Fruit fly (Drosophila melanogaster) whole organism, adult: ENCODE results near the gene CG17917.
A peak's percentile ranks its signal among the peaks of the same experiment; 100 is the strongest.

Source experiments
- CG11617 ChIP-seq: fragments of 200-800 bp; sonication (Bioruptor generic); optimal IDR thresholded peaks from 2 replicates; lab custom pipeline; 2017; ENCODE audit warnings: mild to moderate bottlenecking, missing biosample characterization, missing genetic modification reagents, missing genetic modification characterization
- CG12768 ChIP-seq: fragments of 200-800 bp; sonication (Bioruptor generic); optimal IDR thresholded peaks from 2 replicates; lab custom pipeline; 2017; ENCODE audit warnings: missing biosample characterization, missing genetic modification characterization, mild to moderate bottlenecking, moderate library complexity, missing genetic modification reagents
- CG14711 ChIP-seq: fragments of 200-800 bp; sonication (Bioruptor generic); optimal IDR thresholded peaks from 2 replicates; lab custom pipeline; 2018; ENCODE audit warnings: missing biosample characterization, mild to moderate bottlenecking, missing genetic modification characterization, moderate library complexity
- CG1620 ChIP-seq: fragments of 200-800 bp; sonication (Bioruptor generic); optimal IDR thresholded peaks from 2 replicates; lab custom pipeline; 2016; ENCODE audit warnings: missing biosample characterization, missing genetic modification characterization
- CG33017 ChIP-seq: fragments of 200-800 bp; sonication (Bioruptor generic); optimal IDR thresholded peaks from 2 replicates; lab custom pipeline; 2018; ENCODE audit warnings: missing biosample characterization, mild to moderate bottlenecking, missing genetic modification characterization, moderate library complexity
- CG5204 ChIP-seq: fragments of 200-800 bp; sonication (Bioruptor generic); optimal IDR thresholded peaks from 2 replicates; lab custom pipeline; 2016; ENCODE audit warnings: missing biosample characterization, missing genetic modification characterization
- CG7045 ChIP-seq: fragments of 200-800 bp; sonication (Bioruptor generic); optimal IDR thresholded peaks from 2 replicates; lab custom pipeline; 2017; ENCODE audit warnings: missing biosample characterization, mild to moderate bottlenecking, missing genetic modification characterization
- CG7101 ChIP-seq: fragments of 200-800 bp; sonication (Bioruptor generic); optimal IDR thresholded peaks from 2 replicates; lab custom pipeline; 2018; ENCODE audit warnings: missing biosample characterization, mild to moderate bottlenecking, missing genetic modification characterization, moderate library complexity
- Clk ChIP-seq: fragments of 200-800 bp; sonication (Bioruptor generic); optimal IDR thresholded peaks from 2 replicates; lab custom pipeline; 2017; ENCODE audit warnings: missing biosample characterization, missing genetic modification characterization
- Crg-1 ChIP-seq: fragments of 200-800 bp; sonication (Bioruptor generic); optimal IDR thresholded peaks from 2 replicates; lab custom pipeline; 2016; ENCODE audit warnings: missing biosample characterization, missing genetic modification characterization
- Hr96 ChIP-seq: fragments of 200-800 bp; sonication (Bioruptor generic); optimal IDR thresholded peaks from 2 replicates; lab custom pipeline; 2016; ENCODE audit warnings: missing biosample characterization, missing genetic modification characterization
- Mnt ChIP-seq: fragments of 200-800 bp; sonication (Bioruptor generic); optimal IDR thresholded peaks from 2 replicates; lab custom pipeline; 2016; ENCODE audit warnings: missing biosample characterization, mild to moderate bottlenecking, missing genetic modification characterization
- bab1 ChIP-seq: fragments of 200-800 bp; sonication (Bioruptor generic); optimal IDR thresholded peaks from 3 replicates; lab custom pipeline; 2019; ENCODE audit warnings: missing biosample characterization, mild to moderate bottlenecking, missing genetic modification characterization, moderate library complexity
- cic ChIP-seq: fragments of 200-800 bp; sonication (Bioruptor generic); optimal IDR thresholded peaks from 2 replicates; lab custom pipeline; 2017; ENCODE audit warnings: missing biosample characterization, mild to moderate bottlenecking, missing genetic modification characterization, moderate library complexity
- cnc ChIP-seq, 2 experiments: fragments of >200 bp; optimal IDR thresholded peaks; 2 replicates each; lab custom pipeline; 2017
- kay ChIP-seq: fragments of 200-800 bp; sonication (Bioruptor generic); peaks from one replicate; lab custom pipeline; 2016; ENCODE audit warnings: missing biosample characterization, missing genetic modification characterization, borderline replicate concordance
- ovo ChIP-seq: fragments of 200-800 bp; sonication (Bioruptor generic); optimal IDR thresholded peaks from 2 replicates; lab custom pipeline; 2016; ENCODE audit warnings: missing biosample characterization, missing genetic modification characterization
- pad ChIP-seq: fragments of 200-800 bp; sonication (Bioruptor generic); optimal IDR thresholded peaks from 3 replicates; lab custom pipeline; 2017; ENCODE audit warnings: missing biosample characterization, missing genetic modification characterization, mild to moderate bottlenecking, moderate library complexity, missing genetic modification reagents
- tj ChIP-seq: fragments of 200-800 bp; sonication (Bioruptor generic); optimal IDR thresholded peaks from 3 replicates; lab custom pipeline; 2017; ENCODE audit warnings: missing biosample characterization, mild to moderate bottlenecking, missing genetic modification characterization, moderate library complexity
- toe ChIP-seq: fragments of 200-800 bp; sonication (Bioruptor generic); optimal IDR thresholded peaks from 2 replicates; lab custom pipeline; 2016; ENCODE audit warnings: missing biosample characterization, missing genetic modification characterization

The CG17917 gene

DNA sequence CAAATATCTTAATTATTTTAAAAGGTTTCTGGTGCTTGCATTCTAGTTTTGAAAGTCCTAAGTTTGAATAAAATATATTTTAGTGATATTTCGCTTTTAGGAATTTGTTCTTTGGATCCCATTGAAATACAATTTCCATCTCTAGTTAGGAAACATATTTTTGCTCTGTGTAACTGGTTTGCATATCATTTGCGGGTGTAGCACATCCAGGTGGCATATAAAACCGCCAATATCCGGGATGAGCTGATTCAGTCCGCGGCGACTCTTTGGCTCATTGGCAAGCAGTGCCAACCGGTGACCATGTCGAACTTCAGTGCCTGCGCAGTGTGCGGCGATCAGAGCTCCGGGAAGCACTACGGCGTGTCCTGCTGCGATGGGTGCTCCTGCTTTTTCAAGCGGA lies 7.2 kb downstream of the CG17917 start, which contains the start of gene Hr83:
Gene Hr83, plus strand, starts transcription at position 301 of the 400 bp plus-strand sequence.
- no peak for TF ChIP-seq CG1620 (GFP tag; lab: Kevin White, UChicago)
- TF ChIP-seq toe (GFP tag; lab: Kevin White, UChicago) = no peak
- no peak for TF ChIP-seq ovo (GFP tag; lab: Kevin White, UChicago)
- no peak for TF ChIP-seq CG11617
- no peak for TF ChIP-seq kay
- TF ChIP-seq CG12768 (GFP tag; lab: Kevin White, UChicago) = no peak
- no peak for TF ChIP-seq Mnt
- TF ChIP-seq pad = no peak
- TF ChIP-seq Crg-1 (GFP tag; lab: Kevin White, UChicago) = no peak
- TF ChIP-seq cnc (optimal IDR thresholded peaks at IDR 0.05; lab: Kevin White, UChicago) = no peak
- no peak for TF ChIP-seq tj
- no peak for TF ChIP-seq CG7101 (tag; lab: Kevin White, UChicago)
- TF ChIP-seq cic (GFP tag; lab: Kevin White, UChicago) = no peak
- TF ChIP-seq bab1 (GFP tag; lab: Kevin White, UChicago) = no peak
- no peak for TF ChIP-seq CG33017 (tag; lab: Kevin White, UChicago)
- TF ChIP-seq Clk (GFP tag; lab: Kevin White, UChicago) = no peak
- TF ChIP-seq CG7045 (GFP tag; lab: Kevin White, UChicago) = no peak
- TF ChIP-seq CG5204 (GFP tag; lab: Kevin White, UChicago) = no peak
- no peak for TF ChIP-seq Hr96
- TF ChIP-seq CG14711 (tag; lab: Kevin White, UChicago) = no peak

DNA sequence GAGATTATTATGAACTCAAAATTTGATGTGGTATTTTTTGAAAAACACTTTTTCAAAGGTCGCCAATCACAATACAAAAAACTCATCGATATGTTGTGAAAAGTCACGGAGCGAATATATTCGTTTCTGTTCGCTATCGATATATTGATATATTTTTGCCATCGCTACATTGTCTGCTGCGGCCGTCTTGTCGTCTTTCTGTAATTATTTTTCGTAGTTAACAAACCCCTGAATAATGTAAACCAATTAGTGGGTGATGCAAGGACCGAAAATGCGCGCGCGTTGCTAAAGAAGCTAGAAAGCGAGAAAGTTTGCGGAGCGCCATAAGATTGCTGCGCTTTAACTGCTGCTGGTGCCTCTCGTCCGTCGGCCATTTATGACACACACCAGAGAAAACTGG lies 9.0 kb downstream of the CG17917 start, which contains the start of gene Pak:
Gene Pak, plus strand, starts transcription at position 142 of the 400 bp plus-strand sequence.
- TF ChIP-seq CG1620 (GFP tag; lab: Kevin White, UChicago) = no peak
- no peak for TF ChIP-seq ovo (GFP tag; lab: Kevin White, UChicago)
- TF ChIP-seq toe (GFP tag; lab: Kevin White, UChicago) = no peak
- TF ChIP-seq Crg-1 (GFP tag; lab: Kevin White, UChicago) = no peak
- TF ChIP-seq CG14711 (tag; lab: Kevin White, UChicago) = no peak
- TF ChIP-seq kay = no peak
- TF ChIP-seq bab1 (GFP tag; lab: Kevin White, UChicago) = no peak

DNA sequence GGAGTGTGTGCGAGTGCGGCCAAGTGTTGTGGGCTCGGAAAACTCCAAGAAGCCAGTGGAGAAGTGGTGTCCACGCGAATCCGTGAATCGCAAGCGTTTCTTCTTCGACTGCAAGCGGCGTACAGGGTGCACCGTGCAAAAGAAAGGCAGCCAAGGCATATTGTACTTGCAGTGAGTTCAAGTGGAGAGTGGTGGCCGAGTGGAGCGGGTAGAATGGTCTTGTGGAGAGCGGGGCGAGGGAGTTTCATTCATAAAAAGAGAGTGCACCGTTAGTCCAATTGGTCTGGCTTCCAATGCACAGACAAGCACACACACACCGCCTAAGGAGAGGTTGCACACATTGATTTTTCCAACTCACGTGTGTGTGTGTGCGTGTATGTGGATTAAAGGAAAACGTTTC lies 9.4 kb downstream of the CG17917 start:
- no peak for TF ChIP-seq CG7101 (tag; lab: Kevin White, UChicago)
- TF ChIP-seq CG12768 (GFP tag; lab: Kevin White, UChicago) = no peak
- peak; percentile 34 for TF ChIP-seq cic (GFP tag; lab: Kevin White, UChicago)
- TF ChIP-seq bab1 (GFP tag; lab: Kevin White, UChicago) = no peak
- TF ChIP-seq CG1620 (GFP tag; lab: Kevin White, UChicago) = no peak
- TF ChIP-seq pad = peak; percentile 92
- TF ChIP-seq tj = no peak
- no peak for TF ChIP-seq Mnt
- TF ChIP-seq cnc (optimal IDR thresholded peaks at IDR 0.05; lab: Kevin White, UChicago) = no peak

DNA sequence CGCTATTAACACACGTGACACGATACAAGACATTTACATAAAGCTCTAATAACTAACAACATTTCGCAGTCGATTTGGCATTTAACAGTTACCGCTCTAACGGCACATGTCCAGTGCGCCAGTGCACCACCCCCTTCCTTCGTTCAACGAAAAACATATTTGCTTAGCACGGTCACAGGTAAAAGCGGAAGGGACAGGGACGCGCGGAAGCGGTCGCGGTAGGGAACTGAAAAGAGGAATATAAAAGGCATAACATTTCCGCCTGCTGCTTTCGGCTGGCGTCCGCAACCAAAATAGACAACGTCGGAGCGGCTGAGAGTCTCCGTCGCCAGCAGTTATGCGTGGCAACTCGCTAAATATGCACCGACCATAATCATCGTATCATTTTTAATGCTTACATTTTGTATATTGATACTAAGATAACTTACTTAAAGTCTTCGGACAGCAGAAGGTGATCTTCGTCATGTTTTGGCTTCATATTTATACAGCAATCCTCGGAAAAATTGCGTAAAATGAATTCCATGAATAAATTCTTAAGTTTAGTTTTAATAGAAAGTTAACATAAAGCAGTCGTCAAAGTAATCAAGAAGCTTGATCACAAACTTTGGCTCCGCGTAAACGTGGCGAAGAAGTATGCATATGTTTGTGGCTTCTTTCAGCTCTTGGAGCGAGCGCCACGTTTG lies 10.1 kb downstream of the CG17917 start:
- TF ChIP-seq kay (no peak), ovo (GFP tag; lab: Kevin White, UChicago) (peak; percentile 38), CG7101 (tag; lab: Kevin White, UChicago) (peak; percentile 12), CG33017 (tag; lab: Kevin White, UChicago) (peak; percentile 9), Crg-1 (GFP tag; lab: Kevin White, UChicago) (no peak)

DNA sequence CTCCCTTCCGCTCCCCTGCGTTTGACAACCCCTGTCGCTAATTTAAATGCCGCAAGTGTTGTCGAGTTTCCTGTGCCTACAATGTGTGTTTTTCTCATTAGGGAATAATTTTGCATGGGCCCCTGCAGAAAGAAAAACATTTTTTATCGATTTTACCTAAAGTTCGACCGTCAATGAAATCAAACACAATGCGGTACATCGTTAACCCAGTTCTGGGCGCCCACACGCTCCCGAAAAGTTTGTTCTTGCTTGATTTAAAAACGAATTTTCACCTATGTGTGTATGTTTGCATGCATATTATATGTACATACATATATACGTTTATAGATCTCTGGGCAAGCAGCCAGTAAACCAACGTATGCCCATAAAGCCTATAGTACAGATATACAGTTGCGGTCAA lies 10.7 kb downstream of the CG17917 start:
- TF ChIP-seq CG5204 (GFP tag; lab: Kevin White, UChicago) (no peak), Mnt (no peak), CG7045 (GFP tag; lab: Kevin White, UChicago) (no peak), cnc (optimal IDR thresholded peaks at IDR 0.05; lab: Kevin White, UChicago) (no peak), CG33017 (tag; lab: Kevin White, UChicago) (no peak), CG14711 (tag; lab: Kevin White, UChicago) (no peak), ovo (GFP tag; lab: Kevin White, UChicago) (no peak)

DNA sequence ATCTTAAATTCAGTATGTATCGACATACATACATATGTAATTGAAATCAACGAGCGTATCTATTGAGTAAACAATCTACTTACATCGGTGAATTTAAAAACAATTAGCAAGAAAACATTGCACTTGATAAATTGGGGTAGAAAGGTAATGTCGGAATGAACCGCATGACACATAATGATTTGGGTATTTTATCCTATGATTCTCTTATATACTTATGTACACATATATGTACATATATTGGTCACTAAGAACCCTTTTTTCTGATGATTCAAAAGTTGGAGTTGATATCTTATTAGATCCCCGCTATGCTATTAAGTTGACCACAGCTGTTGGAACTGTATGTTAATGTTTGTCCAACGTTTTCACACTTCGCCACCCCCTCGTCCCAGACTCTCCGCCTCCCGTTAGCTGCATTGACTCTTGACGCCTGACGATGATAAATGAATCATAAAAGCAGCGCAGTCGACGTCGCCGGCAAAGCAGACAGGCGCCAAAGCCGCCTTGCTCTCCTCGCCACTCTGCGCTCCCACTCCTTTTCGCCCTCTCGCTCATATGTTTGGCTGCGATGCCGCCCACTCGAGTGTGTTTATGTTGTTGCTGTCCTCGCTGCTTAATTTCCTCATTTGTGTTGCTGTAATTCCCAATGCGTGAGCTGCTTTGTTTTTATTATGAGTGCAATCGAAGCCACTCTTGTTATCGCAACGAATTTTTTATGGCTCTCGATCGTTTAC lies 11.3 kb downstream of the CG17917 start:
- no peak for TF ChIP-seq CG14711 (tag; lab: Kevin White, UChicago)
- peak; percentile 11 for TF ChIP-seq pad
- no peak for TF ChIP-seq CG1620 (GFP tag; lab: Kevin White, UChicago)
- no peak for TF ChIP-seq CG7101 (tag; lab: Kevin White, UChicago)
- no peak for TF ChIP-seq CG12768 (GFP tag; lab: Kevin White, UChicago)
- no peak for TF ChIP-seq CG33017 (tag; lab: Kevin White, UChicago)
- TF ChIP-seq CG7045 (GFP tag; lab: Kevin White, UChicago) = no peak
- no peak for TF ChIP-seq Crg-1 (GFP tag; lab: Kevin White, UChicago)
- TF ChIP-seq Mnt = no peak
- TF ChIP-seq ovo (GFP tag; lab: Kevin White, UChicago) = peak; percentile 26
- TF ChIP-seq cnc (optimal IDR thresholded peaks at IDR 0.05; lab: Kevin White, UChicago) = no peak
- TF ChIP-seq kay = peak; percentile 84
- no peak for TF ChIP-seq cic (GFP tag; lab: Kevin White, UChicago)
- no peak for TF ChIP-seq tj
- TF ChIP-seq toe (GFP tag; lab: Kevin White, UChicago) = no peak
- TF ChIP-seq Hr96 = no peak
- TF ChIP-seq CG5204 (GFP tag; lab: Kevin White, UChicago) = peak; percentile 35
- TF ChIP-seq Clk (GFP tag; lab: Kevin White, UChicago) = no peak
- no peak for TF ChIP-seq CG11617
- no peak for TF ChIP-seq bab1 (GFP tag; lab: Kevin White, UChicago)
